Worm (Caenorhabditis elegans) whole organism, L2 larva: ENCODE data around the gene K01D12.20.

Source experiments
- nhr-11 ChIP-seq: fragments of 150-350 bp; optimal IDR thresholded peaks from 2 replicates; lab custom pipeline; 2014; ENCODE audit warnings: missing biosample characterization, missing genetic modification characterization
- peb-1 ChIP-seq: fragments of 150-350 bp; optimal IDR thresholded peaks from 2 replicates; lab custom pipeline; 2014; ENCODE audit warnings: missing biosample characterization, missing genetic modification characterization

- TF ChIP-seq nhr-11 (tag; lab: Kevin White, UChicago) (no peak), peb-1 (tag; lab: Kevin White, UChicago) (no peak)
Observed at ce11 chrV:12404544-12404943, 3.9 kb upstream of the K01D12.20 start, which contains the start of gene K01D12.9.
